Fruit fly (Drosophila melanogaster) whole organism, prepupa: ENCODE measurements around the gene L2HGDH.

Experiments
- CG10669 ChIP-seq: fragments of 200-800 bp; sonication (Bioruptor generic); optimal IDR thresholded peaks from 3 replicates; lab custom pipeline; 2018; ENCODE audit warnings: missing biosample characterization, mild to moderate bottlenecking, missing genetic modification characterization, moderate library complexity
- CG11294 ChIP-seq: fragments of 200-800 bp; sonication (Bioruptor generic); IDR thresholded peaks from 2 replicates; pipeline ENCODE4 v1.3.6; 2022; ENCODE audit warnings: missing biosample characterization, missing genetic modification characterization
- CG11902 ChIP-seq: fragments of 200-800 bp; sonication (Bioruptor generic); optimal IDR thresholded peaks from 3 replicates; lab custom pipeline; 2016; ENCODE audit warnings: missing biosample characterization, missing genetic modification characterization
- CG15336 ChIP-seq: fragments of 200-800 bp; sonication (Bioruptor generic); IDR thresholded peaks from 2 replicates; pipeline ENCODE4 v1.3.6; 2022; ENCODE audit warnings: missing biosample characterization, missing genetic modification characterization
- CG16779 ChIP-seq: fragments of 200-800 bp; sonication (Bioruptor generic); optimal IDR thresholded peaks from 3 replicates; lab custom pipeline; 2017; ENCODE audit warnings: missing biosample characterization, mild to moderate bottlenecking, missing genetic modification characterization
- CG31627 ChIP-seq: fragments of 200-800 bp; sonication (Bioruptor generic); optimal IDR thresholded peaks from 3 replicates; lab custom pipeline; 2016; ENCODE audit warnings: missing biosample characterization, missing genetic modification characterization
- CG32006 ChIP-seq: fragments of 200-800 bp; sonication (Bioruptor generic); optimal IDR thresholded peaks from 3 replicates; lab custom pipeline; 2017; ENCODE audit warnings: missing biosample characterization, mild to moderate bottlenecking, missing genetic modification characterization
- CG34406 ChIP-seq: fragments of 200-800 bp; sonication (Bioruptor generic); optimal IDR thresholded peaks from 3 replicates; lab custom pipeline; 2016; ENCODE audit warnings: missing biosample characterization, missing genetic modification characterization
- CG3919 ChIP-seq: fragments of 200-800 bp; sonication (Bioruptor generic); optimal IDR thresholded peaks from 3 replicates; lab custom pipeline; 2016; ENCODE audit warnings: missing biosample characterization, missing genetic modification characterization
- CG4318 ChIP-seq: fragments of 200-800 bp; sonication (Bioruptor generic); optimal IDR thresholded peaks from 3 replicates; lab custom pipeline; 2017; ENCODE audit warnings: missing biosample characterization, mild to moderate bottlenecking, missing genetic modification characterization
- CG6276 ChIP-seq: fragments of 200-800 bp; sonication (Bioruptor generic); optimal IDR thresholded peaks from 2 replicates; lab custom pipeline; 2017; ENCODE audit warnings: missing biosample characterization, mild to moderate bottlenecking, missing genetic modification characterization
- CG6792 ChIP-seq: fragments of 200-800 bp; sonication (Bioruptor generic); optimal IDR thresholded peaks from 3 replicates; lab custom pipeline; 2016; ENCODE audit warnings: missing biosample characterization, missing genetic modification characterization
- CG6854 ChIP-seq: fragments of 200-800 bp; sonication (Bioruptor generic); optimal IDR thresholded peaks from 2 replicates; lab custom pipeline; 2017; ENCODE audit warnings: missing biosample characterization, mild to moderate bottlenecking, missing genetic modification characterization
- CG7368 ChIP-seq: fragments of 200-800 bp; sonication (Bioruptor generic); optimal IDR thresholded peaks from 3 replicates; lab custom pipeline; 2016; ENCODE audit warnings: missing biosample characterization, missing genetic modification characterization
- CG8119 ChIP-seq: fragments of 200-800 bp; sonication (Bioruptor generic); IDR thresholded peaks from 3 replicates; pipeline ENCODE4 v1.3.6; 2022; ENCODE audit warnings: missing biosample characterization, missing genetic modification characterization
- CG8632 ChIP-seq: fragments of 200-800 bp; sonication (Bioruptor generic); optimal IDR thresholded peaks from 3 replicates; lab custom pipeline; 2016; ENCODE audit warnings: missing biosample characterization, missing genetic modification characterization
- CG9139 ChIP-seq: fragments of 200-800 bp; sonication (Bioruptor generic); optimal IDR thresholded peaks from 3 replicates; lab custom pipeline; 2017; ENCODE audit warnings: missing biosample characterization, mild to moderate bottlenecking, missing genetic modification characterization
- Eip75B ChIP-seq: fragments of 200-800 bp; sonication (Bioruptor generic); optimal IDR thresholded peaks from 3 replicates; lab custom pipeline; 2016; ENCODE audit warnings: missing biosample characterization, missing genetic modification characterization
- Eip78C ChIP-seq: fragments of 200-800 bp; sonication (Bioruptor generic); peaks from one replicate; lab custom pipeline; 2016; ENCODE audit warnings: missing biosample characterization, missing genetic modification characterization
- Ets96B ChIP-seq: fragments of 200-800 bp; optimal IDR thresholded peaks from 2 replicates; lab custom pipeline; 2019; ENCODE audit warnings: missing biosample characterization, mild to moderate bottlenecking, missing genetic modification characterization, moderate library complexity
- Hr39 ChIP-seq: fragments of 200-800 bp; sonication (Bioruptor generic); optimal IDR thresholded peaks from 2 replicates; lab custom pipeline; 2016; ENCODE audit warnings: missing biosample characterization, missing genetic modification characterization
- Hr4 ChIP-seq: fragments of 200-800 bp; sonication (Bioruptor generic); optimal IDR thresholded peaks from 3 replicates; lab custom pipeline; 2016; ENCODE audit warnings: missing biosample characterization, missing genetic modification characterization
- OdsH ChIP-seq: fragments of 200-800 bp; sonication (Bioruptor generic); optimal IDR thresholded peaks from 3 replicates; lab custom pipeline; 2016; ENCODE audit warnings: missing biosample characterization, missing genetic modification characterization
- Smox ChIP-seq: fragments of 200-800 bp; sonication (Bioruptor generic); optimal IDR thresholded peaks from 3 replicates; lab custom pipeline; 2016; ENCODE audit warnings: missing biosample characterization, missing genetic modification characterization
- Sox102F ChIP-seq: fragments of 200-800 bp; sonication (Bioruptor generic); optimal IDR thresholded peaks from 2 replicates; lab custom pipeline; 2016; ENCODE audit warnings: missing biosample characterization, mild to moderate bottlenecking, missing genetic modification characterization
- Sox15 ChIP-seq: fragments of 200-800 bp; sonication (Bioruptor generic); optimal IDR thresholded peaks from 3 replicates; lab custom pipeline; 2016; ENCODE audit warnings: missing biosample characterization, missing genetic modification characterization
- achi ChIP-seq: fragments of 200-800 bp; sonication (Bioruptor generic); optimal IDR thresholded peaks from 3 replicates; lab custom pipeline; 2016; ENCODE audit warnings: missing biosample characterization, missing genetic modification characterization
- acj6 ChIP-seq: fragments of 200-800 bp; sonication (Bioruptor generic); optimal IDR thresholded peaks from 3 replicates; lab custom pipeline; 2016; ENCODE audit warnings: missing biosample characterization, missing genetic modification characterization
- cyc ChIP-seq: fragments of 200-800 bp; sonication (Bioruptor generic); optimal IDR thresholded peaks from 3 replicates; lab custom pipeline; 2016; ENCODE audit warnings: missing biosample characterization, missing genetic modification characterization
- dac ChIP-seq: fragments of 200-800 bp; sonication (Bioruptor generic); optimal IDR thresholded peaks from 2 replicates; lab custom pipeline; 2017; ENCODE audit warnings: missing biosample characterization, mild to moderate bottlenecking, missing genetic modification characterization
- dsx ChIP-seq: fragments of 200-800 bp; optimal IDR thresholded peaks from 3 replicates; lab custom pipeline; 2019; ENCODE audit warnings: missing biosample characterization, mild to moderate bottlenecking, missing genetic modification characterization, moderate library complexity; ENCODE audit not compliant: poor library complexity, severe bottlenecking
- eg ChIP-seq: fragments of 200-800 bp; sonication (Bioruptor generic); IDR thresholded peaks from 3 replicates; pipeline ENCODE4 v1.3.6; 2022; ENCODE audit warnings: missing biosample characterization, missing genetic modification characterization
- esn ChIP-seq: fragments of 200-800 bp; sonication (Bioruptor generic); optimal IDR thresholded peaks from 2 replicates; lab custom pipeline; 2016; ENCODE audit warnings: missing biosample characterization, mild to moderate bottlenecking, missing genetic modification characterization, moderate library complexity
- fkh ChIP-seq: fragments of 200-800 bp; sonication (Bioruptor generic); optimal IDR thresholded peaks from 3 replicates; lab custom pipeline; 2017; ENCODE audit warnings: missing biosample characterization, mild to moderate bottlenecking, missing genetic modification characterization, moderate library complexity
- pdm3 ChIP-seq: fragments of 200-800 bp; sonication (Bioruptor generic); optimal IDR thresholded peaks from 3 replicates; lab custom pipeline; 2016; ENCODE audit warnings: missing biosample characterization, missing genetic modification characterization
- salr ChIP-seq, 2 experiments: fragments of 200-800 bp; sonication (Bioruptor generic); optimal IDR thresholded peaks; 3 replicates each; lab custom pipeline; 2016 to 2018; ENCODE audit warnings: missing biosample characterization in 2 of 2, missing genetic modification characterization in 2 of 2, mild to moderate bottlenecking in 1 of 2
- ss ChIP-seq, 2 experiments: fragments of 200-800 bp; sonication (Bioruptor generic); optimal IDR thresholded peaks; 2 replicates in 1 of 2; 3 replicates in 1 of 2; lab custom pipeline; 2017 to 2018; ENCODE audit warnings: mild to moderate bottlenecking in 2 of 2, missing biosample characterization in 2 of 2, missing genetic modification characterization in 2 of 2, moderate library complexity in 1 of 2
- topi ChIP-seq: fragments of 200-800 bp; sonication (Bioruptor generic); optimal IDR thresholded peaks from 3 replicates; lab custom pipeline; 2016; ENCODE audit warnings: missing biosample characterization, missing genetic modification characterization
- vri ChIP-seq: fragments of 200-800 bp; sonication (Bioruptor generic); optimal IDR thresholded peaks from 3 replicates; lab custom pipeline; 2016; ENCODE audit warnings: missing biosample characterization, mild to moderate bottlenecking, missing genetic modification characterization

L2HGDH gene

DNA sequence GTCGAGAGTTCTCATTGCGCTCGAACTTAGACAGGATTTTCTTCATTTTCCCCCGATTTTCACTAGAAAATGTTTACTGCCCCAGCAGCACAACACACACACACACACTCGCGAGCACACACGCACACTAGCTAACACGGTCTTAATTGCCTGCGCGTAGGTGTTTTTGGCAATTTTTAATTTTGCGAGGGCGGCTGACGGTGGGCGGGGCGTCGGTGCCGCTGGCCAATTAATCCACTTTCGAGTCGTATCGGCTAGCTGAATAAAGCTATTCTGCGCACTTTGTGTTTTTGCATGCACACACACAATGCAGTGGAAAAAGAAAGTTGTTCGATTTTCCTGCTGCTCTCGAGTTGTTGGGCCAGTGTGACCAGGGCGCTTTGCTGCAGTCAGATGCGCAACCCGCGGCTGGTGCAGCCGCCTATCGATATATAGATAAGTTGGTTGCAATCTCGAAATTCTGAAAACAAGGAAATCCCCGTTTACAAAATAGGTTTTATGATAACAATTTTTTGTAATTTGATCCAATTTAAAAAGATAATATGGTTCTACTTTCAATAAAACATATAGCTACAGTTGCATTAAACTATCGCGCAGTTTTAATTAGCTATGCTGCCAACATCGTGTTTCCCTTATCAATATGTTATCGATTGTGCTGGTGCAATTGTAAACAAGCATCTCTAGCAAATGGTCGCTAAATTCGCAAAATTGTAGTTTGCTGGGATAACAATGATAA is 5.7 kb downstream of the L2HGDH start, which contains the start of the genes Nak and Tango6 (continued):
- TF ChIP-seq Hr39, result peak; percentile 46
- TF ChIP-seq CG6792 (GFP tag; lab: Kevin White, UChicago), result peak; percentile 8
- TF ChIP-seq ss (GFP tag; optimal IDR thresholded peaks at IDR 0.05; lab: Kevin White, UChicago), result no peak
- TF ChIP-seq CG15336 (GFP tag; lab: Robert Waterston, UW), result peak; percentile 25; the same call in 1 of the 2 replicates
- TF ChIP-seq fkh (GFP tag; lab: Kevin White, UChicago), result peak; percentile 86
- no peak for TF ChIP-seq CG4318
- peak; percentile 58 for TF ChIP-seq CG31627 (GFP tag; lab: Kevin White, UChicago)
- no peak for TF ChIP-seq CG8119 (GFP tag; lab: Robert Waterston, UW)
- peak; percentile 28 for TF ChIP-seq Smox (GFP tag; lab: Kevin White, UChicago)
- no peak for TF ChIP-seq Sox15
- peak; percentile 31 for TF ChIP-seq Hr4 (GFP tag; lab: Kevin White, UChicago)
- TF ChIP-seq OdsH, result no peak
- no peak for TF ChIP-seq salr (GFP tag; optimal IDR thresholded peaks at IDR 0.05; lab: Kevin White, UChicago)
- TF ChIP-seq dsx (GFP tag; lab: Kevin White, UChicago), result no peak
- TF ChIP-seq CG34406 (GFP tag; lab: Kevin White, UChicago), result no peak
- TF ChIP-seq Sox102F (GFP tag; lab: Kevin White, UChicago), result no peak
- no peak for TF ChIP-seq CG6276 (GFP tag; lab: Kevin White, UChicago)
- no peak for TF ChIP-seq CG11902 (GFP tag; lab: Kevin White, UChicago)
- TF ChIP-seq dac (GFP tag; lab: Kevin White, UChicago), result no peak
- peak; percentile 8 for TF ChIP-seq Ets96B (tag; lab: Kevin White, UChicago)
- TF ChIP-seq acj6, result no peak
- peak; percentile 47 for TF ChIP-seq topi
- TF ChIP-seq CG9139 (GFP tag; lab: Kevin White, UChicago), result no peak
- peak; percentile 55 for TF ChIP-seq achi
- TF ChIP-seq CG32006 (GFP tag; lab: Kevin White, UChicago), result no peak
- TF ChIP-seq CG8632 (GFP tag; lab: Kevin White, UChicago), result no peak
- no peak for TF ChIP-seq CG11294 (GFP tag; lab: Robert Waterston, UW)
- TF ChIP-seq CG10669 (GFP tag; lab: Kevin White, UChicago), result no peak
- TF ChIP-seq Eip78C (GFP tag; lab: Kevin White, UChicago), result peak; percentile 71
- no peak for TF ChIP-seq CG7368 (GFP tag; lab: Kevin White, UChicago)
- peak; percentile 40 for TF ChIP-seq vri (GFP tag; lab: Kevin White, UChicago)
- TF ChIP-seq Eip75B (GFP tag; lab: Kevin White, UChicago), result peak; percentile 36
- no peak for TF ChIP-seq eg (GFP tag; lab: Robert Waterston, UW)
- peak; percentile 38 for TF ChIP-seq CG6854
- no peak for TF ChIP-seq CG16779 (tag; lab: Kevin White, UChicago)
- TF ChIP-seq pdm3 (GFP tag; lab: Kevin White, UChicago), result peak; percentile 38
- peak; percentile 55 for TF ChIP-seq esn (GFP tag; lab: Kevin White, UChicago)
- peak; percentile 24 for TF ChIP-seq CG3919
- TF ChIP-seq cyc (GFP tag; lab: Kevin White, UChicago), result peak; percentile 7
- TF ChIP-seq, all 60 proteins: peak for 25

DNA sequence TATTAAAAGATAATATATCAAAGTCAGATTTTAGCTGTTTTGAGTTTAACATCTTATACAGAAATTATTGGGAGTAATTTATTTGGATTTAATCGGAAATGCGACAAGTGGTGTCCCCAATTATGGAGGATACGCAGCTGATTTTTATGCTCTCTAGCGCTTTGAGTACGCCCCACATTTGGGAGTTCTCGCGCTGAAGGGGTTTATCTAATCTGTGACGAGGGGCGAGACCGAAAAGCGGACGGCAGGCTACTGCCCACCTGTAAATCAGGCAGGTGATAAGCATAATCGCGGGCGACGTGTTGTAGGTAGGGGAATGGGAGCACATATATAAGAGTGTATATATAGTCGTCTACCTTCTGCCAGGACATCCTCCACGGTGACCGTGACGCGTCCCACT is 6.4 kb downstream of the L2HGDH start:
- TF ChIP-seq vri (GFP tag; lab: Kevin White, UChicago) (peak; percentile 1), achi (no peak)
- TF ChIP-seq, all 60 proteins: peak for 1
